Worm (Caenorhabditis elegans): Measurements from ENCODE around the gene C16D2.3.

The C16D2.3 gene

ce11 chrII:9170048-9170447 is 32.1 kb downstream of the C16D2.3 start:
- TF ChIP-seq lsy-12 (tag; optimal IDR thresholded peaks at IDR 0.05) (no peak), elt-3 (tag; optimal IDR thresholded peaks at IDR 0.05) (no peak), unc-62 (GFP tag; optimal IDR thresholded peaks at IDR 0.05) (no peak), mdl-1 (tag; optimal IDR thresholded peaks at IDR 0.05) (no peak), fkh-10 (GFP tag; optimal IDR thresholded peaks at IDR 0.05) (no peak)

DNA sequence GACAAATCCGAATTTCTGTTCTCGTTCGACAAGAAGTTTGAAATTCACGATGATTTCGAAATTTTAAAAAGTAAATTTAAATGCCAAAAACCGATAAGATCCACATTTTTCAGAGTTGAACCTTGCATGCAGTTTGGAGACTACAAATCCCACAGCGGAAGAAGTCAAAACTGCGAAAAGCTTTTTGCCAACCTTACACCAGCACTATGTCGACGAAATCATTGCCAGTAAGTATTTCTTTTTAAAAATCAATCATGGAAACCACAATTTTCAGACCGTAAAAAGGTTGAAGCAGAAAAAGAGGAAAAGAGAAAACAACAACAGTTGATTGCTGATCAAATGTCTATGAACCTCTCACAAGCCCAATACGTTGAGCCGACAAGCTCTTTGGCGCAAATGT is 32.9 kb downstream of the C16D2.3 start:
- TF ChIP-seq nfya-1 (tag; optimal IDR thresholded peaks at IDR 0.05; ENCODE audit: insufficient read depth): no peak
- TF ChIP-seq egl-5 (tag; optimal IDR thresholded peaks at IDR 0.05): no peak
- TF ChIP-seq nhr-77 (tag; optimal IDR thresholded peaks at IDR 0.05): no peak

- TF ChIP-seq nhr-76 (tag; optimal IDR thresholded peaks at IDR 0.05) (no peak), pha-4 (tag; optimal IDR thresholded peaks at IDR 0.05) (no peak), ceh-16 (tag; optimal IDR thresholded peaks at IDR 0.05) (no peak)
Observed at ce11 chrII:9171466-9172187, 33.7 kb downstream of the C16D2.3 start.

ce11 chrII:9172849-9173248 is 34.9 kb downstream of the C16D2.3 start, which contains the start of gene T23G7.2:
Gene T23G7.2 (minus strand): TSS chrII:9172949.
- TF ChIP-seq mml-1 (tag; optimal IDR thresholded peaks at IDR 0.05) (no peak), fkh-10 (GFP tag; optimal IDR thresholded peaks at IDR 0.05) (no peak), ceh-9 (tag; optimal IDR thresholded peaks at IDR 0.05) (no peak), unc-62 (GFP tag; optimal IDR thresholded peaks at IDR 0.05) (no peak), nhr-67 (tag; optimal IDR thresholded peaks at IDR 0.05) (no peak), skn-1 (tag; optimal IDR thresholded peaks at IDR 0.05) (no peak), elt-1 (tag; optimal IDR thresholded peaks at IDR 0.05) (no peak)

ce11 chrII:9173471-9173870 is 35.6 kb downstream of the C16D2.3 start:
- TF ChIP-seq snpc-4 (tag; optimal IDR thresholded peaks at IDR 0.05) (no peak), eor-1 (tag; optimal IDR thresholded peaks at IDR 0.05) (no peak), tbx-2 (tag; optimal IDR thresholded peaks at IDR 0.05) (no peak), pqm-1 (tag; optimal IDR thresholded peaks at IDR 0.05) (no peak), skn-1 (tag; optimal IDR thresholded peaks at IDR 0.05) (no peak), sea-2 (GFP tag; optimal IDR thresholded peaks at IDR 0.05) (no peak), nhr-11 (tag; optimal IDR thresholded peaks at IDR 0.05) (no peak)

DNA sequence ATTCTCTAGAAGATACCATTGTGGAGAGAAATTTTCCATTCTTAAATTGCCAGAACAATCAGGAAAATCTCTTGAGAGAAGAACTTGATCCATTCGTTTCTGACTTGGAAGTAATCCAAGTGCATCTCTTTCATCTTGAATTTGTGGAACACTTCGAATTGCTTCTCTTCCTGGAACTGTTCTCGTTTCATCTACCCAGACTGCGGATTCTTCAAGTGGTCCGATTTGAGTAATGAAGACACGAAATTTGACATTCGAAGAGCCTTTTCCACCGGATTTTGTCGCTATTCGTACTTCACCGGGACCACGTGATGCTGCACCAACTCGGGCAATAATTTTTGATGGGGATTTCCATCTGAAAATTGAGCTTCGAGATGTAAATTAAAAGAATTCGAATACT is 38.6 kb downstream of the C16D2.3 start:
- TF ChIP-seq nhr-237 (tag; optimal IDR thresholded peaks at IDR 0.05) (no peak), ceh-28 (tag; optimal IDR thresholded peaks at IDR 0.05) (no peak), nhr-43 (tag; optimal IDR thresholded peaks at IDR 0.05; ENCODE audit: poor library complexity, severe bottlenecking) (no peak), mdl-1 (tag; optimal IDR thresholded peaks at IDR 0.05) (no peak), pha-4 (tag; optimal IDR thresholded peaks at IDR 0.05) (no peak), eor-1 (tag; optimal IDR thresholded peaks at IDR 0.05) (no peak), ama-1 (optimal IDR thresholded peaks at IDR 0.05) (no peak), ZK546.5 (tag; optimal IDR thresholded peaks at IDR 0.05) (no peak), ceh-16 (tag; optimal IDR thresholded peaks at IDR 0.05) (no peak), tbx-2 (tag; optimal IDR thresholded peaks at IDR 0.05) (no peak), aly-2 (tag; optimal IDR thresholded peaks at IDR 0.05) (no peak), nhr-11 (tag; optimal IDR thresholded peaks at IDR 0.05) (no peak), daf-12 (tag; optimal IDR thresholded peaks at IDR 0.05) (no peak), fkh-2 (tag; optimal IDR thresholded peaks at IDR 0.05) (no peak), nhr-12 (tag; optimal IDR thresholded peaks at IDR 0.05) (no peak), nfya-1 (tag; optimal IDR thresholded peaks at IDR 0.05; ENCODE audit: insufficient read depth) (no peak)
